Fruit fly (Drosophila melanogaster) whole organism, embryonic: ENCODE data around the gene CG14995.

ENCODE experiments used
- B-H2 ChIP-seq: fragments of 200-800 bp; sonication (Bioruptor generic); optimal IDR thresholded peaks from 2 replicates; lab custom pipeline; 2018; ENCODE audit warnings: missing biosample characterization, mild to moderate bottlenecking, missing genetic modification characterization
- CG10431 ChIP-seq: fragments of 200-800 bp; sonication (Bioruptor generic); optimal IDR thresholded peaks from 3 replicates; lab custom pipeline; 2018; ENCODE audit warnings: missing biosample characterization, mild to moderate bottlenecking, missing genetic modification characterization
- CG10979 ChIP-seq: fragments of 200-800 bp; sonication (Bioruptor generic); optimal IDR thresholded peaks from 2 replicates; lab custom pipeline; 2018; ENCODE audit warnings: missing biosample characterization, mild to moderate bottlenecking, missing genetic modification characterization, moderate library complexity
- CG11093 ChIP-seq: fragments of 200-800 bp; sonication (Bioruptor generic); IDR thresholded peaks from 3 replicates; pipeline ENCODE4 v1.3.6; 2022; ENCODE audit warnings: missing biosample characterization, missing genetic modification characterization
- CG11504 ChIP-seq: fragments of 200-800 bp; sonication (Bioruptor generic); optimal IDR thresholded peaks from 3 replicates; lab custom pipeline; 2019; ENCODE audit warnings: missing biosample characterization, mild to moderate bottlenecking, missing genetic modification characterization, moderate library complexity
- CG12155 ChIP-seq: fragments of 200-800 bp; sonication (Bioruptor generic); optimal IDR thresholded peaks from 3 replicates; lab custom pipeline; 2016; ENCODE audit warnings: missing biosample characterization, missing genetic modification characterization
- CG12744 ChIP-seq: fragments of 200-800 bp; sonication (Bioruptor generic); optimal IDR thresholded peaks from 2 replicates; lab custom pipeline; 2016; ENCODE audit warnings: missing biosample characterization, missing genetic modification characterization
- CG13296 ChIP-seq: fragments of 200-800 bp; sonication (Bioruptor generic); optimal IDR thresholded peaks from 3 replicates; lab custom pipeline; 2018; ENCODE audit warnings: missing biosample characterization, mild to moderate bottlenecking, missing genetic modification characterization
- CG14441 ChIP-seq: fragments of 200-800 bp; sonication (Bioruptor generic); IDR thresholded peaks from 2 replicates; pipeline ENCODE4 v1.3.6; 2022; ENCODE audit warnings: missing biosample characterization, missing genetic modification characterization
- CG14667 ChIP-seq: fragments of 200-800 bp; sonication (Bioruptor generic); IDR thresholded peaks from 2 replicates; pipeline ENCODE4 v1.3.6; 2022; ENCODE audit warnings: missing biosample characterization, missing genetic modification characterization
- CG1647 ChIP-seq: fragments of 200-800 bp; sonication (Bioruptor generic); optimal IDR thresholded peaks from 3 replicates; lab custom pipeline; 2016; ENCODE audit warnings: missing biosample characterization, missing genetic modification characterization
- CG17385 ChIP-seq: fragments of 200-800 bp; sonication (Bioruptor generic); optimal IDR thresholded peaks from 3 replicates; lab custom pipeline; 2018; ENCODE audit warnings: missing biosample characterization, mild to moderate bottlenecking, missing genetic modification characterization
- CG32767 ChIP-seq: fragments of 200-800 bp; sonication (Bioruptor generic); IDR thresholded peaks from 2 replicates; pipeline ENCODE4 v1.3.6; 2022; ENCODE audit warnings: missing biosample characterization, missing genetic modification characterization
- CG3995 ChIP-seq: fragments of 200-800 bp; sonication (Bioruptor generic); optimal IDR thresholded peaks from 3 replicates; lab custom pipeline; 2016; ENCODE audit warnings: missing biosample characterization, missing genetic modification characterization
- CG43689 ChIP-seq: fragments of 200-800 bp; sonication (Bioruptor generic); IDR thresholded peaks from 2 replicates; pipeline ENCODE4 v1.3.6; 2022; ENCODE audit warnings: missing biosample characterization, missing genetic modification characterization
- CG4404 ChIP-seq: fragments of 200-800 bp; sonication (Bioruptor generic); IDR thresholded peaks from 2 replicates; pipeline ENCODE4 v1.3.6; 2022; ENCODE audit warnings: missing biosample characterization, missing genetic modification characterization
- CG4707 ChIP-seq: fragments of 200-800 bp; sonication (Bioruptor generic); optimal IDR thresholded peaks from 2 replicates; lab custom pipeline; 2018; ENCODE audit warnings: missing biosample characterization, mild to moderate bottlenecking, missing genetic modification characterization, moderate library complexity
- CG6791 ChIP-seq: fragments of 200-800 bp; sonication (Bioruptor generic); IDR thresholded peaks from 3 replicates; pipeline ENCODE4 v1.3.6; 2022; ENCODE audit warnings: missing biosample characterization, missing genetic modification characterization; ENCODE audit not compliant: partially characterized antibody
- CG8281 ChIP-seq: fragments of 200-800 bp; sonication (Bioruptor generic); optimal IDR thresholded peaks from 2 replicates; lab custom pipeline; 2018; ENCODE audit warnings: missing biosample characterization, mild to moderate bottlenecking, missing genetic modification characterization, moderate library complexity
- CG8359 ChIP-seq: fragments of 200-800 bp; sonication (Bioruptor generic); optimal IDR thresholded peaks from 2 replicates; lab custom pipeline; 2017; ENCODE audit warnings: missing biosample characterization, mild to moderate bottlenecking, missing genetic modification characterization, borderline replicate concordance
- CG8478 ChIP-seq: fragments of >200 bp; optimal IDR thresholded peaks from 2 replicates; lab custom pipeline; 2018
- CG8944 ChIP-seq: fragments of 200-800 bp; sonication (Bioruptor generic); optimal IDR thresholded peaks from 3 replicates; lab custom pipeline; 2016; ENCODE audit warnings: missing biosample characterization, missing genetic modification characterization
- CG9876 ChIP-seq: fragments of 200-800 bp; sonication (Bioruptor generic); optimal IDR thresholded peaks from 2 replicates; lab custom pipeline; 2016; ENCODE audit warnings: missing biosample characterization, missing genetic modification characterization
- Dek ChIP-seq: fragments of 200-800 bp; sonication (Bioruptor generic); optimal IDR thresholded peaks from 3 replicates; lab custom pipeline; 2019; ENCODE audit warnings: missing biosample characterization, mild to moderate bottlenecking, missing genetic modification characterization, moderate library complexity
- Doc2 ChIP-seq: fragments of 200-800 bp; sonication (Bioruptor generic); IDR thresholded peaks from 2 replicates; pipeline ENCODE4 v1.3.6; 2022; ENCODE audit warnings: missing biosample characterization, missing genetic modification characterization
- Drgx ChIP-seq: fragments of 200-800 bp; sonication (Bioruptor generic); IDR thresholded peaks from 2 replicates; pipeline ENCODE4 v1.3.6; 2022; ENCODE audit warnings: missing biosample characterization, missing genetic modification characterization
- Gug ChIP-seq: fragments of 200-800 bp; sonication (Bioruptor generic); IDR thresholded peaks from 4 replicates; pipeline ENCODE4 v1.3.6; 2022; ENCODE audit warnings: missing biosample characterization, missing genetic modification characterization
- H15 ChIP-seq: fragments of 200-800 bp; sonication (Bioruptor generic); IDR thresholded peaks from 3 replicates; pipeline ENCODE4 v1.3.6; 2022; ENCODE audit warnings: missing biosample characterization, missing genetic modification characterization
- HHEX ChIP-seq: fragments of 200-800 bp; sonication (Bioruptor generic); optimal IDR thresholded peaks from 3 replicates; lab custom pipeline; 2017; ENCODE audit warnings: missing biosample characterization, mild to moderate bottlenecking, missing genetic modification characterization, missing genetic modification reagents
- HLH54F ChIP-seq: fragments of 200-800 bp; sonication (Bioruptor generic); optimal IDR thresholded peaks from 3 replicates; lab custom pipeline; 2016; ENCODE audit warnings: missing biosample characterization, missing genetic modification characterization
- Hey ChIP-seq: fragments of 200-800 bp; sonication (Bioruptor generic); optimal IDR thresholded peaks from 3 replicates; lab custom pipeline; 2018; ENCODE audit warnings: missing biosample characterization, mild to moderate bottlenecking, missing genetic modification characterization
- Hmr ChIP-seq: fragments of 200-800 bp; sonication (Bioruptor generic); optimal IDR thresholded peaks from 3 replicates; lab custom pipeline; 2017; ENCODE audit warnings: mild to moderate bottlenecking, missing biosample characterization, missing genetic modification reagents, missing genetic modification characterization
- Med ChIP-seq: fragments of 200-800 bp; sonication (Bioruptor generic); peaks from one replicate; lab custom pipeline; 2016; ENCODE audit warnings: missing biosample characterization, missing genetic modification characterization, mild to moderate bottlenecking, inconsistent platforms, moderate library complexity
- NK7.1 ChIP-seq: fragments of 200-800 bp; sonication (Bioruptor generic); optimal IDR thresholded peaks from 3 replicates; lab custom pipeline; 2016; ENCODE audit warnings: missing biosample characterization, missing genetic modification characterization
- Oaz ChIP-seq: fragments of 200-800 bp; sonication (Bioruptor generic); IDR thresholded peaks from 2 replicates; pipeline ENCODE4 v1.3.6; 2022; ENCODE audit warnings: missing biosample characterization, missing genetic modification characterization
- Ptx1 ChIP-seq: fragments of 200-800 bp; sonication (Bioruptor generic); IDR thresholded peaks from 2 replicates; pipeline ENCODE4 v1.3.6; 2022; ENCODE audit warnings: missing biosample characterization, missing genetic modification characterization
- Spps ChIP-seq: fragments of 200-800 bp; sonication (Bioruptor generic); optimal IDR thresholded peaks from 2 replicates; lab custom pipeline; 2018; ENCODE audit warnings: missing biosample characterization, mild to moderate bottlenecking, missing genetic modification characterization
- TFAM ChIP-seq: fragments of 200-800 bp; sonication (Bioruptor generic); optimal IDR thresholded peaks from 2 replicates; lab custom pipeline; 2017; ENCODE audit warnings: missing biosample characterization, missing genetic modification characterization, inconsistent platforms
- Xbp1 ChIP-seq: fragments of 200-800 bp; sonication (Bioruptor generic); optimal IDR thresholded peaks from 3 replicates; lab custom pipeline; 2016; ENCODE audit warnings: missing biosample characterization, mild to moderate bottlenecking, missing genetic modification characterization
- ara ChIP-seq: fragments of 200-800 bp; sonication (Bioruptor generic); IDR thresholded peaks from 2 replicates; pipeline ENCODE4 v1.3.6; 2022; ENCODE audit warnings: missing biosample characterization, missing genetic modification characterization
- ash1 ChIP-seq: fragments of 200-800 bp; sonication (Bioruptor generic); optimal IDR thresholded peaks from 2 replicates; lab custom pipeline; 2018; ENCODE audit warnings: missing biosample characterization, mild to moderate bottlenecking, missing genetic modification characterization
- bcd ChIP-seq: fragments of 200-800 bp; sonication (Bioruptor generic); optimal IDR thresholded peaks from 2 replicates; lab custom pipeline; 2017; ENCODE audit warnings: missing biosample characterization, mild to moderate bottlenecking, missing genetic modification characterization
- btn ChIP-seq: fragments of 200-800 bp; sonication (Bioruptor generic); optimal IDR thresholded peaks from 2 replicates; lab custom pipeline; 2016; ENCODE audit warnings: missing biosample characterization, missing genetic modification characterization
- chif ChIP-seq, 2 experiments: fragments of 200-800 bp; sonication (Bioruptor generic); optimal IDR thresholded peaks; 3 replicates each; lab custom pipeline; 2016; ENCODE audit warnings: missing biosample characterization in 2 of 2, missing genetic modification characterization in 2 of 2
- chinmo ChIP-seq: fragments of 200-800 bp; sonication (Bioruptor generic); IDR thresholded peaks from 4 replicates; pipeline ENCODE4 v1.3.6; 2022; ENCODE audit warnings: missing biosample characterization, missing genetic modification characterization; ENCODE audit not compliant: partially characterized antibody
- en ChIP-seq: fragments of 200-800 bp; sonication (Bioruptor generic); optimal IDR thresholded peaks from 2 replicates; lab custom pipeline; 2016; ENCODE audit warnings: missing biosample characterization, missing genetic modification characterization
- onecut ChIP-seq: fragments of 200-800 bp; sonication (Bioruptor generic); IDR thresholded peaks from 2 replicates; pipeline ENCODE4 v1.3.6; 2022; ENCODE audit warnings: missing biosample characterization, missing genetic modification characterization
- pros ChIP-seq: fragments of 200-800 bp; sonication (Bioruptor generic); optimal IDR thresholded peaks from 3 replicates; lab custom pipeline; 2019; ENCODE audit warnings: missing biosample characterization, mild to moderate bottlenecking, missing genetic modification characterization, moderate library complexity
- sim ChIP-seq: fragments of 200-800 bp; sonication (Bioruptor generic); IDR thresholded peaks from 2 replicates; pipeline ENCODE4 v1.3.6; 2022; ENCODE audit warnings: missing biosample characterization, missing genetic modification characterization
- sima ChIP-seq: fragments of 200-800 bp; sonication (Bioruptor generic); optimal IDR thresholded peaks from 2 replicates; lab custom pipeline; 2016; ENCODE audit warnings: missing biosample characterization, missing genetic modification characterization
- slbo ChIP-seq: fragments of 200-800 bp; sonication (Bioruptor generic); IDR thresholded peaks from 2 replicates; pipeline ENCODE4 v1.3.6; 2022; ENCODE audit warnings: missing biosample characterization, missing genetic modification characterization
- sob ChIP-seq: fragments of 200-800 bp; sonication (Bioruptor generic); IDR thresholded peaks from 2 replicates; pipeline ENCODE4 v1.3.6; 2022; ENCODE audit warnings: missing biosample characterization, missing genetic modification characterization
- ttk ChIP-seq: fragments of 200-800 bp; sonication (Bioruptor generic); IDR thresholded peaks from 2 replicates; pipeline ENCODE4 v2.1.2; 2022; ENCODE audit warnings: missing biosample characterization, missing genetic modification characterization

CG14995 gene

DNA sequence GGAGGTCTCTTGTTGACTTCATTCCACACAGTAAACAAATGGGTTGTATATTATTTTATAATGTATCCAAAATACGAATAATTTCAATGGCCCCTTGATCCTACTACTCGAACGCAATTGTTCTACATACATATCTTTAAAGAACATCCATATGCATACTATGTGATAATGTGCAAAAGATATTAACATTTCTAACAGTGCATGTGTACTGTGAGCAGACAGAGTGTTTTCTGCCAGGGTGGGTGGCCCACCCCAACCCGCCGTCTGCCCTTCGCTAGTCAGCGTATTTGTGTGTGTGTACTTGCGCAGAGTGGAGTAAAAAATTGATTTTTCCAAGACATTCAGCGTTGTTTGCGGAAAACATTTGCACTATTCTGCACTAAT lies 32.1 kb downstream of the CG14995 start (continued):
- no peak for TF ChIP-seq ash1 (GFP tag; lab: Kevin White, UChicago)
- peak; percentile 64 for TF ChIP-seq Xbp1
- peak; percentile 79 for TF ChIP-seq sob
- no peak; the same call in 1 of the 2 replicates for TF ChIP-seq Doc2 (GFP tag; lab: Robert Waterston, UW)
- TF ChIP-seq ara (GFP tag; lab: Robert Waterston, UW) = peak; percentile 75
- TF ChIP-seq CG17385 (GFP tag; lab: Kevin White, UChicago) = peak; percentile 5
- peak; percentile 91 for TF ChIP-seq Drgx
- TF ChIP-seq ttk (GFP tag; lab: Robert Waterston, UW) = peak; percentile 81
- peak; percentile 66 for TF ChIP-seq CG14441
- peak; percentile 39 for TF ChIP-seq bcd (GFP tag; lab: Kevin White, UChicago)
- peak; percentile 36 for TF ChIP-seq HHEX (GFP tag; lab: Kevin White, UChicago)
- peak; percentile 6; the same call in 1 of the 2 replicates for TF ChIP-seq CG4404 (GFP tag; lab: Robert Waterston, UW)
- peak; percentile 88 for TF ChIP-seq slbo (GFP tag; lab: Robert Waterston, UW)
- peak; percentile 67 for TF ChIP-seq CG14667 (GFP tag; lab: Robert Waterston, UW)
- TF ChIP-seq pros = no peak
- TF ChIP-seq Gug (GFP tag; lab: Robert Waterston, UW) = peak; percentile 78
- TF ChIP-seq CG12155 (GFP tag; lab: Kevin White, UChicago) = no peak
- peak; percentile 4 for TF ChIP-seq Spps
- peak; percentile 78 for TF ChIP-seq Ptx1
- no peak for TF ChIP-seq TFAM
- TF ChIP-seq CG9876 (GFP tag; lab: Kevin White, UChicago) = peak; percentile 8
- no peak for TF ChIP-seq sima (GFP tag; lab: Kevin White, UChicago)
- no peak for TF ChIP-seq Hey (tag; lab: Kevin White, UChicago)
- peak; percentile 29 for TF ChIP-seq CG10979 (tag; lab: Kevin White, UChicago)
- no peak for TF ChIP-seq Oaz (GFP tag; lab: Robert Waterston, UW)
- peak; percentile 23 for TF ChIP-seq CG11504 (tag; lab: Kevin White, UChicago)
- no peak for TF ChIP-seq Hmr (GFP tag; lab: Kevin White, UChicago)
- TF ChIP-seq Med = peak; percentile 90
- peak; percentile 55 for TF ChIP-seq CG43689 (GFP tag; lab: Robert Waterston, UW)
- no peak for TF ChIP-seq chinmo (GFP tag; lab: Robert Waterston, UW)
- no peak for TF ChIP-seq CG13296 (GFP tag; lab: Kevin White, UChicago)
- no peak for TF ChIP-seq CG8359 (GFP tag; lab: Kevin White, UChicago)
- TF ChIP-seq NK7.1 (GFP tag; lab: Kevin White, UChicago) = no peak
- TF ChIP-seq en = no peak
- TF ChIP-seq sim = no peak
- TF ChIP-seq CG11093 (GFP tag; lab: Robert Waterston, UW) = no peak
- no peak for TF ChIP-seq CG10431 (GFP tag; lab: Kevin White, UChicago)
- TF ChIP-seq CG12744 (GFP tag; lab: Kevin White, UChicago) = no peak
- no peak for TF ChIP-seq CG8281
- TF ChIP-seq CG4707 (GFP tag; lab: Kevin White, UChicago) = peak; percentile 33
- TF ChIP-seq H15 (GFP tag; lab: Robert Waterston, UW) = peak; percentile 64; the same call in 2 of the 3 replicates
- peak; percentile 42 for TF ChIP-seq HLH54F (GFP tag; lab: Kevin White, UChicago)
- peak; percentile 7 for TF ChIP-seq CG1647 (GFP tag; lab: Kevin White, UChicago)
- peak; percentile 33 for TF ChIP-seq CG8944 (GFP tag; lab: Kevin White, UChicago)
- no peak for TF ChIP-seq CG3995
- TF ChIP-seq btn (GFP tag; lab: Kevin White, UChicago) = no peak
- no peak for TF ChIP-seq CG8478 (lab: Kevin White, UChicago)
- TF ChIP-seq onecut (GFP tag; lab: Robert Waterston, UW) = peak; percentile 97
- TF ChIP-seq CG32767 (GFP tag; lab: Robert Waterston, UW) = peak; percentile 40
- no peak for TF ChIP-seq CG6791 (GFP tag; lab: Robert Waterston, UW)
- peak in 1 of 2 experiments; percentile 2 for TF ChIP-seq chif (GFP tag; optimal IDR thresholded peaks at IDR 0.05; lab: Kevin White, UChicago)
- no peak for TF ChIP-seq B-H2 (GFP tag; lab: Kevin White, UChicago)
- peak; percentile 26 for TF ChIP-seq Dek (tag; lab: Kevin White, UChicago)
